Fruit fly (Drosophila melanogaster) whole organism, prepupa: ENCODE measurements around the gene Gk2.

Experiments
- CG15336 ChIP-seq: fragments of 200-800 bp; sonication (Bioruptor generic); IDR thresholded peaks from 2 replicates; pipeline ENCODE4 v1.3.6; 2022; ENCODE audit warnings: missing biosample characterization, missing genetic modification characterization
- CG16779 ChIP-seq: fragments of 200-800 bp; sonication (Bioruptor generic); optimal IDR thresholded peaks from 3 replicates; lab custom pipeline; 2017; ENCODE audit warnings: missing biosample characterization, mild to moderate bottlenecking, missing genetic modification characterization
- CG34406 ChIP-seq: fragments of 200-800 bp; sonication (Bioruptor generic); optimal IDR thresholded peaks from 3 replicates; lab custom pipeline; 2016; ENCODE audit warnings: missing biosample characterization, missing genetic modification characterization

DNA sequence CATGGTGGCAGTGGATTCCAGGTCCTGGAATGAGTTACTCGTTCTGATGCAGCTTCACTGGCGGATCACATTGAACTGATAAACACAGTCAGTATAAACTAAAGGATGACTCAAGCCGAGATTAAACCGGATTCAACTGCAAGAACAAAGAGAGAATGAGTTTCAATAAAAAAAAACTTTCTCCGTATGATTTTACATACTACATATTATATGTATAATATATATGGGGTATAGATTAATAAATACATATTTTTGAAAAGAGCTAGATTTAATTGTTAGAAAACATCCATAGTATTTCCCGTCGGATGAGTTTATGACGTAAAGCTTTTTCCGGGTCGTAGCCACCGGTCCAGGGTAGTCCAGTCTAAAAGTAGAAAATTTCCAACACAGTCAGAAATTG lies 14.1 kb upstream of the Gk2 start, which contains the start of gene CG12035:
- TF ChIP-seq CG34406 (no peak), CG16779 (tag; lab: Kevin White, UChicago) (no peak), CG15336 (GFP tag; lab: Robert Waterston, UW) (no peak)
